Fruit fly (Drosophila melanogaster) whole organism, embryonic: Measurements from ENCODE around the gene Vps13D.

Source experiments
- Atf3 ChIP-seq: fragments of 200-800 bp; sonication (Bioruptor generic); optimal IDR thresholded peaks from 3 replicates; lab custom pipeline; 2016; ENCODE audit warnings: missing biosample characterization, missing genetic modification characterization
- C15 ChIP-seq: fragments of 200-800 bp; sonication (Bioruptor generic); IDR thresholded peaks from 3 replicates; pipeline ENCODE4 v1.3.6; 2022; ENCODE audit warnings: missing biosample characterization, missing genetic modification characterization
- CG10321 ChIP-seq: fragments of 200-800 bp; sonication (Bioruptor generic); IDR thresholded peaks from 2 replicates; pipeline ENCODE4 v1.3.6; 2022; ENCODE audit warnings: missing biosample characterization, missing genetic modification characterization
- CG11504 ChIP-seq: fragments of 200-800 bp; sonication (Bioruptor generic); optimal IDR thresholded peaks from 3 replicates; lab custom pipeline; 2019; ENCODE audit warnings: missing biosample characterization, mild to moderate bottlenecking, missing genetic modification characterization, moderate library complexity
- CG11695 ChIP-seq: fragments of 200-800 bp; sonication (Bioruptor generic); IDR thresholded peaks from 3 replicates; pipeline ENCODE4 v1.3.6; 2022; ENCODE audit warnings: missing biosample characterization, missing genetic modification characterization
- CG12391 ChIP-seq: fragments of 200-800 bp; sonication (Bioruptor generic); optimal IDR thresholded peaks from 3 replicates; lab custom pipeline; 2018; ENCODE audit warnings: missing biosample characterization, mild to moderate bottlenecking, missing genetic modification characterization, moderate library complexity
- CG13123 ChIP-seq: fragments of 200-800 bp; sonication (Bioruptor generic); optimal IDR thresholded peaks from 2 replicates; lab custom pipeline; 2016; ENCODE audit warnings: missing biosample characterization, missing genetic modification characterization
- CG13296 ChIP-seq: fragments of 200-800 bp; sonication (Bioruptor generic); optimal IDR thresholded peaks from 3 replicates; lab custom pipeline; 2018; ENCODE audit warnings: missing biosample characterization, mild to moderate bottlenecking, missing genetic modification characterization
- CG13424 ChIP-seq: fragments of 200-800 bp; sonication (Bioruptor generic); optimal IDR thresholded peaks from 2 replicates; lab custom pipeline; 2019; ENCODE audit warnings: missing biosample characterization, mild to moderate bottlenecking, missing genetic modification characterization, moderate library complexity
- CG15601 ChIP-seq: fragments of 200-800 bp; sonication (Bioruptor generic); optimal IDR thresholded peaks from 3 replicates; lab custom pipeline; 2019; ENCODE audit warnings: missing biosample characterization, mild to moderate bottlenecking, missing genetic modification characterization, moderate library complexity
- CG18262 ChIP-seq: fragments of 200-800 bp; optimal IDR thresholded peaks from 3 replicates; lab custom pipeline; 2019; ENCODE audit warnings: missing biosample characterization, mild to moderate bottlenecking, missing genetic modification characterization, moderate library complexity
- CG34422 ChIP-seq: fragments of 200-800 bp; sonication (Bioruptor generic); IDR thresholded peaks from 3 replicates; pipeline ENCODE4 v1.3.6; 2022; ENCODE audit warnings: missing biosample characterization, missing genetic modification characterization
- CG3847 ChIP-seq: fragments of 200-800 bp; sonication (Bioruptor generic); IDR thresholded peaks from 2 replicates; pipeline ENCODE4 v1.3.6; 2022; ENCODE audit warnings: missing biosample characterization, missing genetic modification characterization
- CG8924 ChIP-seq: fragments of 200-800 bp; optimal IDR thresholded peaks from 3 replicates; lab custom pipeline; 2019; ENCODE audit warnings: missing biosample characterization, mild to moderate bottlenecking, missing genetic modification characterization, moderate library complexity
- CG9215 ChIP-seq: fragments of 200-800 bp; sonication (Bioruptor generic); IDR thresholded peaks from 2 replicates; pipeline ENCODE4 v1.3.6; 2022; ENCODE audit warnings: missing biosample characterization, missing genetic modification characterization
- CG9437 ChIP-seq: fragments of 200-800 bp; sonication (Bioruptor generic); optimal IDR thresholded peaks from 2 replicates; lab custom pipeline; 2018; ENCODE audit warnings: missing biosample characterization, mild to moderate bottlenecking, missing genetic modification characterization
- CG9727 ChIP-seq: fragments of 200-800 bp; sonication (Bioruptor generic); optimal IDR thresholded peaks from 3 replicates; lab custom pipeline; 2017; ENCODE audit warnings: missing biosample characterization, mild to moderate bottlenecking, missing genetic modification characterization
- CG9932 ChIP-seq: fragments of 200-800 bp; sonication (Bioruptor generic); IDR thresholded peaks from 2 replicates; pipeline ENCODE4 v1.3.6; 2022; ENCODE audit warnings: missing biosample characterization, missing genetic modification characterization
- CrebB ChIP-seq: fragments of 200-800 bp; sonication (Bioruptor generic); optimal IDR thresholded peaks from 3 replicates; lab custom pipeline; 2018; ENCODE audit warnings: missing biosample characterization, mild to moderate bottlenecking, missing genetic modification characterization
- D19A ChIP-seq: fragments of 200-800 bp; optimal IDR thresholded peaks from 3 replicates; lab custom pipeline; 2019; ENCODE audit warnings: missing biosample characterization, mild to moderate bottlenecking, missing genetic modification characterization, moderate library complexity
- Doc2 ChIP-seq: fragments of 200-800 bp; sonication (Bioruptor generic); IDR thresholded peaks from 2 replicates; pipeline ENCODE4 v1.3.6; 2022; ENCODE audit warnings: missing biosample characterization, missing genetic modification characterization
- Dref ChIP-seq: fragments of 200-800 bp; sonication (Bioruptor generic); IDR thresholded peaks from 2 replicates; pipeline ENCODE4 v1.3.6; 2022; ENCODE audit warnings: missing biosample characterization, missing genetic modification characterization
- Eip74EF ChIP-seq, 2 experiments: fragments of 200-800 bp in 1 of 2; fragments of >200 bp in 1 of 2; sonication (Bioruptor generic) in 1 of 2; optimal IDR thresholded peaks; 2 replicates each; lab custom pipeline; 2017 to 2019; ENCODE audit warnings: missing biosample characterization in 2 of 2, missing genetic modification characterization in 2 of 2, mild to moderate bottlenecking in 1 of 2, moderate library complexity in 1 of 2
- Gug ChIP-seq: fragments of 200-800 bp; sonication (Bioruptor generic); IDR thresholded peaks from 4 replicates; pipeline ENCODE4 v1.3.6; 2022; ENCODE audit warnings: missing biosample characterization, missing genetic modification characterization
- Hr51 ChIP-seq, 2 experiments: fragments of 200-800 bp; sonication (Bioruptor generic); optimal IDR thresholded peaks; 2 replicates in 1 of 2; 3 replicates in 1 of 2; lab custom pipeline; 2016 to 2018; ENCODE audit warnings: missing biosample characterization in 2 of 2, missing genetic modification characterization in 2 of 2, mild to moderate bottlenecking in 1 of 2, moderate library complexity in 1 of 2
- Hr78 ChIP-seq, 2 experiments: fragments of 200-800 bp in 1 of 2; fragments of >200 bp in 1 of 2; sonication (Bioruptor generic) in 1 of 2; optimal IDR thresholded peaks; 2 replicates each; lab custom pipeline; 2017 to 2019; ENCODE audit warnings: missing biosample characterization in 2 of 2, missing genetic modification characterization in 2 of 2, mild to moderate bottlenecking in 1 of 2, moderate library complexity in 1 of 2
- Nf-YB ChIP-seq: fragments of 200-800 bp; sonication (Bioruptor generic); optimal IDR thresholded peaks from 3 replicates; lab custom pipeline; 2019; ENCODE audit warnings: missing biosample characterization, mild to moderate bottlenecking, missing genetic modification characterization, moderate library complexity
- NfI ChIP-seq: fragments of 200-800 bp; sonication (Bioruptor generic); optimal IDR thresholded peaks from 3 replicates; lab custom pipeline; 2018; ENCODE audit warnings: missing biosample characterization, mild to moderate bottlenecking, missing genetic modification characterization, moderate library complexity
- Oli ChIP-seq: fragments of 200-800 bp; sonication (Bioruptor generic); optimal IDR thresholded peaks from 2 replicates; lab custom pipeline; 2018; ENCODE audit warnings: missing biosample characterization, mild to moderate bottlenecking, missing genetic modification characterization, moderate library complexity
- Side ChIP-seq: fragments of 200-800 bp; sonication (Bioruptor generic); optimal IDR thresholded peaks from 2 replicates; lab custom pipeline; 2016; ENCODE audit warnings: missing biosample characterization, missing genetic modification characterization
- Sox100B ChIP-seq: fragments of 200-800 bp; sonication (Bioruptor generic); optimal IDR thresholded peaks from 3 replicates; lab custom pipeline; 2018; ENCODE audit warnings: missing biosample characterization, mild to moderate bottlenecking, missing genetic modification characterization
- Vsx1 ChIP-seq: fragments of 200-800 bp; sonication (Bioruptor generic); optimal IDR thresholded peaks from 2 replicates; lab custom pipeline; 2017; ENCODE audit warnings: missing biosample characterization, mild to moderate bottlenecking, missing genetic modification characterization, missing genetic modification reagents
- Xbp1 ChIP-seq: fragments of 200-800 bp; sonication (Bioruptor generic); optimal IDR thresholded peaks from 3 replicates; lab custom pipeline; 2016; ENCODE audit warnings: missing biosample characterization, mild to moderate bottlenecking, missing genetic modification characterization
- bcd ChIP-seq: fragments of 200-800 bp; sonication (Bioruptor generic); optimal IDR thresholded peaks from 2 replicates; lab custom pipeline; 2017; ENCODE audit warnings: missing biosample characterization, mild to moderate bottlenecking, missing genetic modification characterization
- bowl ChIP-seq: fragments of 200-800 bp; sonication (Bioruptor generic); IDR thresholded peaks from 2 replicates; pipeline ENCODE4 v1.3.6; 2022; ENCODE audit warnings: missing biosample characterization, missing genetic modification characterization
- cg ChIP-seq: fragments of 200-800 bp; sonication (Bioruptor generic); optimal IDR thresholded peaks from 3 replicates; lab custom pipeline; 2019; ENCODE audit warnings: missing biosample characterization, mild to moderate bottlenecking, missing genetic modification characterization, moderate library complexity
- dmrt99B ChIP-seq: fragments of 200-800 bp; sonication (Bioruptor generic); optimal IDR thresholded peaks from 2 replicates; lab custom pipeline; 2018; ENCODE audit warnings: missing biosample characterization, mild to moderate bottlenecking, missing genetic modification characterization, moderate library complexity
- eve ChIP-seq, 2 experiments: fragments of >200 bp; optimal IDR thresholded peaks; 2 replicates each; lab custom pipeline; 2017; ENCODE audit warnings: missing biosample characterization in 2 of 2, missing genetic modification characterization in 2 of 2
- fd96Cb ChIP-seq: fragments of 200-800 bp; sonication (Bioruptor generic); optimal IDR thresholded peaks from 2 replicates; lab custom pipeline; 2018; ENCODE audit warnings: missing biosample characterization, mild to moderate bottlenecking, missing genetic modification characterization, moderate library complexity
- gem ChIP-seq: fragments of 200-800 bp; sonication (Bioruptor generic); optimal IDR thresholded peaks from 2 replicates; lab custom pipeline; 2019; ENCODE audit warnings: missing biosample characterization, mild to moderate bottlenecking, missing genetic modification characterization, moderate library complexity
- hbn ChIP-seq: fragments of 200-800 bp; sonication (Bioruptor generic); IDR thresholded peaks from 2 replicates; pipeline ENCODE4 v1.3.6; 2022; ENCODE audit warnings: missing biosample characterization, missing genetic modification characterization; ENCODE audit not compliant: partially characterized antibody
- hth ChIP-seq: fragments of >200 bp; optimal IDR thresholded peaks from 2 replicates; lab custom pipeline; 2017; ENCODE audit warnings: inconsistent platforms
- lbe ChIP-seq: fragments of 200-800 bp; sonication (Bioruptor generic); optimal IDR thresholded peaks from 2 replicates; lab custom pipeline; 2016; ENCODE audit warnings: missing biosample characterization, mild to moderate bottlenecking, missing genetic modification characterization
- lilli ChIP-seq: fragments of 200-800 bp; sonication (Bioruptor generic); optimal IDR thresholded peaks from 3 replicates; lab custom pipeline; 2016; ENCODE audit warnings: missing biosample characterization, missing genetic modification characterization
- nau ChIP-seq: fragments of 200-800 bp; sonication (Bioruptor generic); optimal IDR thresholded peaks from 3 replicates; lab custom pipeline; 2017; ENCODE audit warnings: missing biosample characterization, mild to moderate bottlenecking, missing genetic modification characterization, missing genetic modification reagents
- pan ChIP-seq, 4 experiments: fragments of >200 bp in 3 of 4; fragments of 200-800 bp in 1 of 4; sonication (Bioruptor generic) in 1 of 4; optimal IDR thresholded peaks in 3 of 4; IDR thresholded peaks in 1 of 4; 2 replicates each; pipeline versions ENCODE4 v1.3.6 to Lab custom; 2017 to 2022; ENCODE audit warnings: missing biosample characterization in 2 of 4, missing genetic modification characterization in 2 of 4, mixed read lengths in 1 of 4
- phol ChIP-seq: fragments of 200-800 bp; sonication (Bioruptor generic); optimal IDR thresholded peaks from 3 replicates; lab custom pipeline; 2018; ENCODE audit warnings: missing biosample characterization, mild to moderate bottlenecking, missing genetic modification characterization, moderate library complexity
- rib ChIP-seq: fragments of 200-800 bp; sonication (Bioruptor generic); IDR thresholded peaks from 2 replicates; pipeline ENCODE4 v1.3.6; 2022; ENCODE audit warnings: missing biosample characterization, missing genetic modification characterization
- wdn ChIP-seq: fragments of 200-800 bp; sonication (Bioruptor generic); IDR thresholded peaks from 2 replicates; pipeline ENCODE4 v1.3.6; 2022; ENCODE audit warnings: missing biosample characterization, missing genetic modification characterization
- z ChIP-seq: fragments of 200-800 bp; sonication (Bioruptor generic); IDR thresholded peaks from 3 replicates; pipeline ENCODE4 v1.3.6; 2022; ENCODE audit warnings: missing biosample characterization, missing genetic modification characterization

Gene Vps13D

dm6 chr3L:12717621-12718020, 37.2 kb upstream of the Vps13D start (continued):
- TF ChIP-seq Side (GFP tag; lab: Kevin White, UChicago) (no peak), Hr78 (GFP tag; optimal IDR thresholded peaks at IDR 0.05; lab: Kevin White, UChicago) (no peak), bcd (GFP tag; lab: Kevin White, UChicago) (no peak), Vsx1 (GFP tag; lab: Kevin White, UChicago) (no peak), wdn (GFP tag; lab: Robert Waterston, UW) (no peak), CG8924 (tag; lab: Kevin White, UChicago) (peak; percentile 38), C15 (GFP tag; lab: Robert Waterston, UW) (no peak), Dref (GFP tag; lab: Robert Waterston, UW) (no peak), CG9727 (GFP tag; lab: Kevin White, UChicago) (peak; percentile 44), Atf3 (GFP tag; lab: Kevin White, UChicago) (no peak), lbe (GFP tag; lab: Kevin White, UChicago) (no peak), nau (GFP tag; lab: Kevin White, UChicago) (no peak), gem (tag; lab: Kevin White, UChicago) (peak; percentile 40), D19A (tag; lab: Kevin White, UChicago) (peak; percentile 49), CG13424 (tag; lab: Kevin White, UChicago) (no peak), dmrt99B (tag; lab: Kevin White, UChicago) (peak; percentile 26), CG3847 (GFP tag; lab: Robert Waterston, UW) (no peak), bowl (GFP tag; lab: Robert Waterston, UW) (no peak), Nf-YB (GFP tag; lab: Kevin White, UChicago) (no peak), Gug (GFP tag; lab: Robert Waterston, UW) (no peak), Sox100B (GFP tag; lab: Kevin White, UChicago) (peak; percentile 60), rib (GFP tag; lab: Robert Waterston, UW) (no peak), NfI (GFP tag; lab: Kevin White, UChicago) (no peak), hbn (GFP tag; lab: Robert Waterston, UW) (no peak), CG9437 (GFP tag; lab: Kevin White, UChicago) (peak; percentile 11), phol (tag; lab: Kevin White, UChicago) (peak; percentile 39), Oli (peak; percentile 18), CrebB (tag; lab: Kevin White, UChicago) (no peak), z (GFP tag; lab: Robert Waterston, UW) (no peak), Hr51 (GFP tag; optimal IDR thresholded peaks at IDR 0.05; lab: Kevin White, UChicago) (no peak), CG9932 (GFP tag; lab: Robert Waterston, UW) (no peak), lilli (GFP tag; lab: Kevin White, UChicago) (no peak), pan (optimal IDR thresholded peaks at IDR 0.05; lab: Kevin White, UChicago) (no peak), pan (GFP tag; optimal IDR thresholded peaks at IDR 0.05 in 1 of 2, IDR thresholded peaks at IDR 0.05 in 1 of 2) (no peak), CG18262 (tag; lab: Kevin White, UChicago) (peak; percentile 58), eve (GFP tag; optimal IDR thresholded peaks at IDR 0.05; lab: Kevin White, UChicago) (no peak), Eip74EF (GFP tag; optimal IDR thresholded peaks at IDR 0.05; lab: Kevin White, UChicago) (no peak), CG34422 (GFP tag; lab: Robert Waterston, UW) (no peak), Doc2 (GFP tag; lab: Robert Waterston, UW) (no peak), CG13123 (GFP tag; lab: Kevin White, UChicago) (no peak), CG13296 (GFP tag; lab: Kevin White, UChicago) (no peak), hth (no peak), CG11504 (tag; lab: Kevin White, UChicago) (peak; percentile 64), CG9215 (GFP tag; lab: Robert Waterston, UW) (no peak), CG10321 (GFP tag; lab: Robert Waterston, UW) (no peak), CG11695 (GFP tag; lab: Robert Waterston, UW) (no peak), CG12391 (tag; lab: Kevin White, UChicago) (peak; percentile 47), Xbp1 (GFP tag; lab: Kevin White, UChicago) (no peak), cg (GFP tag; lab: Kevin White, UChicago) (no peak), fd96Cb (tag; lab: Kevin White, UChicago) (peak; percentile 44), CG15601 (tag; lab: Kevin White, UChicago) (peak; percentile 2)
